Fruit fly (Drosophila melanogaster) whole organism, embryonic: Measurements from ENCODE around the gene CG6441.

ENCODE experiments used
- Ada2b ChIP-seq: fragments of 200-800 bp; sonication (Bioruptor generic); IDR thresholded peaks from 2 replicates; pipeline ENCODE4 v1.3.6; 2022; ENCODE audit warnings: missing biosample characterization, missing genetic modification characterization
- Adf1 ChIP-seq: fragments of 200-800 bp; sonication (Bioruptor generic); IDR thresholded peaks from 2 replicates; pipeline ENCODE4 v1.3.6; 2022; ENCODE audit warnings: missing biosample characterization, missing genetic modification characterization
- Antp ChIP-seq: fragments of 200-800 bp; sonication (Bioruptor generic); optimal IDR thresholded peaks from 3 replicates; lab custom pipeline; 2016; ENCODE audit warnings: missing biosample characterization, missing genetic modification characterization
- Asciz ChIP-seq: fragments of 200-800 bp; sonication (Bioruptor generic); optimal IDR thresholded peaks from 2 replicates; lab custom pipeline; 2017; ENCODE audit warnings: missing biosample characterization, mild to moderate bottlenecking, missing genetic modification characterization, missing genetic modification reagents
- Atf6 ChIP-seq: fragments of 200-800 bp; sonication (Bioruptor generic); IDR thresholded peaks from 2 replicates; pipeline ENCODE4 v1.3.6; 2022; ENCODE audit warnings: missing biosample characterization, missing genetic modification characterization
- CG10959 ChIP-seq: fragments of 200-800 bp; sonication (Bioruptor generic); IDR thresholded peaks from 2 replicates; pipeline ENCODE4 v1.3.6; 2022; ENCODE audit warnings: missing biosample characterization, missing genetic modification characterization
- CG10979 ChIP-seq: fragments of 200-800 bp; sonication (Bioruptor generic); optimal IDR thresholded peaks from 2 replicates; lab custom pipeline; 2018; ENCODE audit warnings: missing biosample characterization, mild to moderate bottlenecking, missing genetic modification characterization, moderate library complexity
- CG13123 ChIP-seq: fragments of 200-800 bp; sonication (Bioruptor generic); optimal IDR thresholded peaks from 2 replicates; lab custom pipeline; 2016; ENCODE audit warnings: missing biosample characterization, missing genetic modification characterization
- CG15269 ChIP-seq: fragments of 200-800 bp; sonication (Bioruptor generic); optimal IDR thresholded peaks from 2 replicates; lab custom pipeline; 2018; ENCODE audit warnings: missing biosample characterization, mild to moderate bottlenecking, missing genetic modification characterization, moderate library complexity
- CG15601 ChIP-seq: fragments of 200-800 bp; sonication (Bioruptor generic); optimal IDR thresholded peaks from 3 replicates; lab custom pipeline; 2019; ENCODE audit warnings: missing biosample characterization, mild to moderate bottlenecking, missing genetic modification characterization, moderate library complexity
- CG1603 ChIP-seq: fragments of 200-800 bp; sonication (Bioruptor generic); optimal IDR thresholded peaks from 2 replicates; lab custom pipeline; 2019; ENCODE audit warnings: missing biosample characterization, mild to moderate bottlenecking, missing genetic modification characterization, moderate library complexity
- CG1647 ChIP-seq: fragments of 200-800 bp; sonication (Bioruptor generic); optimal IDR thresholded peaks from 3 replicates; lab custom pipeline; 2016; ENCODE audit warnings: missing biosample characterization, missing genetic modification characterization
- CG17802 ChIP-seq: fragments of 200-800 bp; sonication (Bioruptor generic); optimal IDR thresholded peaks from 2 replicates; lab custom pipeline; 2018; ENCODE audit warnings: missing biosample characterization, mild to moderate bottlenecking, missing genetic modification characterization, moderate library complexity
- CG2129 ChIP-seq: fragments of 200-800 bp; sonication (Bioruptor generic); IDR thresholded peaks from 2 replicates; pipeline ENCODE4 v1.3.6; 2022; ENCODE audit warnings: missing biosample characterization, missing genetic modification characterization; ENCODE audit not compliant: partially characterized antibody
- CG2712 ChIP-seq: fragments of 200-800 bp; optimal IDR thresholded peaks from 3 replicates; lab custom pipeline; 2019; ENCODE audit warnings: missing biosample characterization, mild to moderate bottlenecking, missing genetic modification characterization, moderate library complexity
- CG31388 ChIP-seq: fragments of 200-800 bp; sonication (Bioruptor generic); optimal IDR thresholded peaks from 2 replicates; lab custom pipeline; 2016; ENCODE audit warnings: missing biosample characterization, missing genetic modification characterization
- CG3838 ChIP-seq: fragments of 200-800 bp; sonication (Bioruptor generic); optimal IDR thresholded peaks from 3 replicates; lab custom pipeline; 2016; ENCODE audit warnings: missing biosample characterization, missing genetic modification characterization
- CG6254 ChIP-seq: fragments of 200-800 bp; sonication (Bioruptor generic); optimal IDR thresholded peaks from 3 replicates; lab custom pipeline; 2017; ENCODE audit warnings: mild to moderate bottlenecking, missing biosample characterization, missing genetic modification reagents, missing genetic modification characterization
- CG6813 ChIP-seq: fragments of 200-800 bp; sonication (Bioruptor generic); optimal IDR thresholded peaks from 2 replicates; lab custom pipeline; 2017; ENCODE audit warnings: missing biosample characterization, missing genetic modification characterization, mild to moderate bottlenecking, moderate library complexity, missing genetic modification reagents
- CG7963 ChIP-seq: fragments of 200-800 bp; sonication (Bioruptor generic); IDR thresholded peaks from 3 replicates; pipeline ENCODE4 v1.3.6; 2022; ENCODE audit warnings: missing biosample characterization, missing genetic modification characterization; ENCODE audit not compliant: partially characterized antibody
- CG8281 ChIP-seq: fragments of 200-800 bp; sonication (Bioruptor generic); optimal IDR thresholded peaks from 2 replicates; lab custom pipeline; 2018; ENCODE audit warnings: missing biosample characterization, mild to moderate bottlenecking, missing genetic modification characterization, moderate library complexity
- Gsc ChIP-seq: fragments of 200-800 bp; sonication (Bioruptor generic); IDR thresholded peaks from 2 replicates; pipeline ENCODE4 v1.3.6; 2022; ENCODE audit warnings: missing biosample characterization, missing genetic modification characterization
- HLH3B ChIP-seq: fragments of 200-800 bp; sonication (Bioruptor generic); IDR thresholded peaks from 2 replicates; pipeline ENCODE4 v1.3.6; 2022; ENCODE audit warnings: missing biosample characterization, missing genetic modification characterization
- HLH54F ChIP-seq: fragments of 200-800 bp; sonication (Bioruptor generic); optimal IDR thresholded peaks from 3 replicates; lab custom pipeline; 2016; ENCODE audit warnings: missing biosample characterization, missing genetic modification characterization
- HmgD ChIP-seq: fragments of 200-800 bp; sonication (Bioruptor generic); optimal IDR thresholded peaks from 3 replicates; lab custom pipeline; 2016; ENCODE audit warnings: missing biosample characterization, missing genetic modification characterization
- Hmx ChIP-seq: fragments of 200-800 bp; sonication (Bioruptor generic); optimal IDR thresholded peaks from 2 replicates; lab custom pipeline; 2016; ENCODE audit warnings: missing biosample characterization, missing genetic modification characterization
- Hr3 ChIP-seq: fragments of 200-800 bp; sonication (Bioruptor generic); optimal IDR thresholded peaks from 3 replicates; lab custom pipeline; 2016; ENCODE audit warnings: missing biosample characterization, missing genetic modification characterization
- Med ChIP-seq: fragments of 200-800 bp; sonication (Bioruptor generic); peaks from one replicate; lab custom pipeline; 2016; ENCODE audit warnings: missing biosample characterization, missing genetic modification characterization, mild to moderate bottlenecking, inconsistent platforms, moderate library complexity
- NfI ChIP-seq: fragments of 200-800 bp; sonication (Bioruptor generic); optimal IDR thresholded peaks from 3 replicates; lab custom pipeline; 2018; ENCODE audit warnings: missing biosample characterization, mild to moderate bottlenecking, missing genetic modification characterization, moderate library complexity
- Ssrp ChIP-seq: fragments of 200-800 bp; sonication (Bioruptor generic); optimal IDR thresholded peaks from 2 replicates; lab custom pipeline; 2018; ENCODE audit warnings: missing biosample characterization, mild to moderate bottlenecking, missing genetic modification characterization, moderate library complexity
- bbx ChIP-seq: fragments of 200-800 bp; sonication (Bioruptor generic); IDR thresholded peaks from 2 replicates; pipeline ENCODE4 v1.3.6; 2022; ENCODE audit warnings: missing biosample characterization, missing genetic modification characterization; ENCODE audit not compliant: partially characterized antibody
- bcd ChIP-seq: fragments of 200-800 bp; sonication (Bioruptor generic); optimal IDR thresholded peaks from 2 replicates; lab custom pipeline; 2017; ENCODE audit warnings: missing biosample characterization, mild to moderate bottlenecking, missing genetic modification characterization
- bowl ChIP-seq: fragments of 200-800 bp; sonication (Bioruptor generic); IDR thresholded peaks from 2 replicates; pipeline ENCODE4 v1.3.6; 2022; ENCODE audit warnings: missing biosample characterization, missing genetic modification characterization
- dan ChIP-seq: fragments of 200-800 bp; sonication (Bioruptor generic); IDR thresholded peaks from 2 replicates; pipeline ENCODE4 v1.3.6; 2022; ENCODE audit warnings: missing biosample characterization, missing genetic modification characterization
- danr ChIP-seq: fragments of 200-800 bp; sonication (Bioruptor generic); IDR thresholded peaks from 2 replicates; pipeline ENCODE4 v1.3.6; 2022; ENCODE audit warnings: missing biosample characterization, missing genetic modification characterization
- ewg ChIP-seq: fragments of 200-800 bp; sonication (Bioruptor generic); optimal IDR thresholded peaks from 3 replicates; lab custom pipeline; 2017; ENCODE audit warnings: mild to moderate bottlenecking, missing biosample characterization, missing genetic modification reagents, missing genetic modification characterization
- eyg ChIP-seq: fragments of 200-800 bp; sonication (Bioruptor generic); optimal IDR thresholded peaks from 3 replicates; lab custom pipeline; 2016; ENCODE audit warnings: missing biosample characterization, missing genetic modification characterization
- gce ChIP-seq: fragments of 200-800 bp; sonication (Bioruptor generic); IDR thresholded peaks from 3 replicates; pipeline ENCODE4 v1.3.6; 2022; ENCODE audit warnings: missing biosample characterization, missing genetic modification characterization
- lab ChIP-seq: fragments of 200-800 bp; sonication (Bioruptor generic); optimal IDR thresholded peaks from 3 replicates; lab custom pipeline; 2017; ENCODE audit warnings: missing biosample characterization, missing genetic modification characterization, mild to moderate bottlenecking, moderate library complexity, missing genetic modification reagents
- mld ChIP-seq: fragments of 200-800 bp; sonication (Bioruptor generic); IDR thresholded peaks from 3 replicates; pipeline ENCODE4 v1.3.6; 2022; ENCODE audit warnings: missing biosample characterization, missing genetic modification characterization; ENCODE audit not compliant: partially characterized antibody
- pnt ChIP-seq: fragments of 200-800 bp; sonication (Bioruptor generic); optimal IDR thresholded peaks from 3 replicates; lab custom pipeline; 2016; ENCODE audit warnings: missing biosample characterization, missing genetic modification characterization
- repo ChIP-seq: fragments of 200-800 bp; sonication (Bioruptor generic); optimal IDR thresholded peaks from 2 replicates; lab custom pipeline; 2016; ENCODE audit warnings: missing biosample characterization, missing genetic modification characterization
- row ChIP-seq: fragments of 200-800 bp; sonication (Bioruptor generic); IDR thresholded peaks from 3 replicates; pipeline ENCODE4 v1.3.6; 2022; ENCODE audit warnings: missing biosample characterization, missing genetic modification characterization
- sisA ChIP-seq: fragments of 200-800 bp; sonication (Bioruptor generic); IDR thresholded peaks from 2 replicates; pipeline ENCODE4 v1.3.6; 2022; ENCODE audit warnings: missing biosample characterization, missing genetic modification characterization
- tna ChIP-seq: fragments of 200-800 bp; sonication (Bioruptor generic); IDR thresholded peaks from 2 replicates; pipeline ENCODE4 v1.3.6; 2022; ENCODE audit warnings: missing biosample characterization, missing genetic modification characterization; ENCODE audit not compliant: partially characterized antibody
- trem ChIP-seq: fragments of 200-800 bp; optimal IDR thresholded peaks from 3 replicates; lab custom pipeline; 2019; ENCODE audit warnings: missing biosample characterization, mild to moderate bottlenecking, missing genetic modification characterization, moderate library complexity
- vnd ChIP-seq: fragments of 200-800 bp; sonication (Bioruptor generic); IDR thresholded peaks from 3 replicates; pipeline ENCODE4 v1.3.6; 2022; ENCODE audit warnings: missing biosample characterization, missing genetic modification characterization; ENCODE audit not compliant: partially characterized antibody
- wdn ChIP-seq: fragments of 200-800 bp; sonication (Bioruptor generic); IDR thresholded peaks from 2 replicates; pipeline ENCODE4 v1.3.6; 2022; ENCODE audit warnings: missing biosample characterization, missing genetic modification characterization
- yki ChIP-seq: fragments of >200 bp; optimal IDR thresholded peaks from 3 replicates; lab custom pipeline; 2018

The CG6441 gene

dm6 chr2L:7494341-7495293 lies 20.1 kb downstream of the CG6441 start (continued):
- TF ChIP-seq Ada2b (peak; percentile 50), Ssrp (tag; lab: Kevin White, UChicago) (peak; percentile 9), bowl (peak; percentile 46; the same call in 1 of the 2 replicates), lab (GFP tag; lab: Kevin White, UChicago) (peak; percentile 56), HLH3B (no peak), bbx (GFP tag; lab: Robert Waterston, UW) (no peak), repo (GFP tag; lab: Kevin White, UChicago) (no peak), CG2712 (peak; percentile 37), bcd (GFP tag; lab: Kevin White, UChicago) (no peak), tna (GFP tag; lab: Robert Waterston, UW) (no peak), row (GFP tag; lab: Robert Waterston, UW) (peak; percentile 81), vnd (no peak), eyg (GFP tag; lab: Kevin White, UChicago) (no peak), Antp (GFP tag; lab: Kevin White, UChicago) (peak; percentile 51), Adf1 (peak; percentile 32; the same call in 1 of the 2 replicates), Asciz (peak; percentile 68), CG31388 (GFP tag; lab: Kevin White, UChicago) (no peak), CG10979 (tag; lab: Kevin White, UChicago) (no peak), CG17802 (no peak), CG1647 (GFP tag; lab: Kevin White, UChicago) (no peak), CG13123 (GFP tag; lab: Kevin White, UChicago) (no peak), gce (GFP tag; lab: Robert Waterston, UW) (no peak), CG8281 (tag; lab: Kevin White, UChicago) (no peak), Med (peak; percentile 74), trem (tag; lab: Kevin White, UChicago) (no peak), danr (GFP tag; lab: Robert Waterston, UW) (no peak), Atf6 (GFP tag; lab: Robert Waterston, UW) (peak; percentile 71), wdn (GFP tag; lab: Robert Waterston, UW) (peak; percentile 68), CG3838 (GFP tag; lab: Kevin White, UChicago) (no peak), dan (no peak), HmgD (GFP tag; lab: Kevin White, UChicago) (no peak), CG2129 (GFP tag; lab: Robert Waterston, UW) (no peak), CG15269 (tag; lab: Kevin White, UChicago) (peak; percentile 77), CG10959 (GFP tag; lab: Robert Waterston, UW) (peak; percentile 36; the same call in 1 of the 2 replicates), Hr3 (peak; percentile 42), CG1603 (peak; percentile 27), Hmx (GFP tag; lab: Kevin White, UChicago) (no peak), HLH54F (peak; percentile 18), sisA (GFP tag; lab: Robert Waterston, UW) (no peak), CG15601 (tag; lab: Kevin White, UChicago) (no peak), pnt (GFP tag; lab: Kevin White, UChicago) (no peak), CG6813 (GFP tag; lab: Kevin White, UChicago) (no peak), yki (lab: Kevin White, UChicago) (no peak), CG7963 (no peak), NfI (GFP tag; lab: Kevin White, UChicago) (no peak), ewg (no peak), Gsc (GFP tag; lab: Robert Waterston, UW) (no peak), CG6254 (GFP tag; lab: Kevin White, UChicago) (no peak), mld (GFP tag; lab: Robert Waterston, UW) (no peak)
